Fruit fly (Drosophila melanogaster) whole organism, embryonic: ENCODE data around the gene JIL-1.

Source experiments
- Antp ChIP-seq: fragments of 200-800 bp; sonication (Bioruptor generic); optimal IDR thresholded peaks from 3 replicates; lab custom pipeline; 2016; ENCODE audit warnings: missing biosample characterization, missing genetic modification characterization
- CG11398 ChIP-seq: fragments of 200-800 bp; sonication (Bioruptor generic); optimal IDR thresholded peaks from 2 replicates; lab custom pipeline; 2016; ENCODE audit warnings: missing biosample characterization, missing genetic modification characterization
- CG11456 ChIP-seq: fragments of 200-800 bp; sonication (Bioruptor generic); IDR thresholded peaks from 3 replicates; pipeline ENCODE4 v1.3.6; 2022; ENCODE audit warnings: missing biosample characterization, missing genetic modification characterization
- CG12071 ChIP-seq: fragments of 200-800 bp; sonication (Bioruptor generic); optimal IDR thresholded peaks from 3 replicates; lab custom pipeline; 2018; ENCODE audit warnings: missing biosample characterization, mild to moderate bottlenecking, missing genetic modification characterization
- CG12219 ChIP-seq: fragments of 200-800 bp; sonication (Bioruptor generic); optimal IDR thresholded peaks from 3 replicates; lab custom pipeline; 2018; ENCODE audit warnings: missing biosample characterization, mild to moderate bottlenecking, missing genetic modification characterization
- CG14667 ChIP-seq: fragments of 200-800 bp; sonication (Bioruptor generic); IDR thresholded peaks from 2 replicates; pipeline ENCODE4 v1.3.6; 2022; ENCODE audit warnings: missing biosample characterization, missing genetic modification characterization
- CG15269 ChIP-seq: fragments of 200-800 bp; sonication (Bioruptor generic); optimal IDR thresholded peaks from 2 replicates; lab custom pipeline; 2018; ENCODE audit warnings: missing biosample characterization, mild to moderate bottlenecking, missing genetic modification characterization, moderate library complexity
- CG15479 ChIP-seq: fragments of 200-800 bp; sonication (Bioruptor generic); optimal IDR thresholded peaks from 3 replicates; lab custom pipeline; 2019; ENCODE audit warnings: missing biosample characterization, mild to moderate bottlenecking, missing genetic modification characterization, moderate library complexity
- CG16813 ChIP-seq: fragments of 200-800 bp; sonication (Bioruptor generic); IDR thresholded peaks from 3 replicates; pipeline ENCODE4 v1.3.6; 2022; ENCODE audit warnings: missing biosample characterization, missing genetic modification characterization; ENCODE audit not compliant: partially characterized antibody
- CG16815 ChIP-seq: fragments of 200-800 bp; sonication (Bioruptor generic); optimal IDR thresholded peaks from 3 replicates; lab custom pipeline; 2017; ENCODE audit warnings: missing biosample characterization, mild to moderate bottlenecking, missing genetic modification characterization
- CG17361 ChIP-seq: fragments of 200-800 bp; sonication (Bioruptor generic); IDR thresholded peaks from 3 replicates; pipeline ENCODE4 v1.3.6; 2022; ENCODE audit warnings: missing biosample characterization, missing genetic modification characterization
- CG18476 ChIP-seq: fragments of 200-800 bp; sonication (Bioruptor generic); optimal IDR thresholded peaks from 2 replicates; lab custom pipeline; 2016; ENCODE audit warnings: missing biosample characterization, mild to moderate bottlenecking, missing genetic modification characterization
- CG2120 ChIP-seq: fragments of 200-800 bp; sonication (Bioruptor generic); optimal IDR thresholded peaks from 3 replicates; lab custom pipeline; 2016; ENCODE audit warnings: missing biosample characterization, missing genetic modification characterization
- CG2712 ChIP-seq: fragments of 200-800 bp; optimal IDR thresholded peaks from 3 replicates; lab custom pipeline; 2019; ENCODE audit warnings: missing biosample characterization, mild to moderate bottlenecking, missing genetic modification characterization, moderate library complexity
- CG32767 ChIP-seq: fragments of 200-800 bp; sonication (Bioruptor generic); IDR thresholded peaks from 2 replicates; pipeline ENCODE4 v1.3.6; 2022; ENCODE audit warnings: missing biosample characterization, missing genetic modification characterization
- CG4282 ChIP-seq: fragments of 200-800 bp; sonication (Bioruptor generic); optimal IDR thresholded peaks from 2 replicates; lab custom pipeline; 2016; ENCODE audit warnings: missing biosample characterization, missing genetic modification characterization
- CG6175 ChIP-seq: fragments of 200-800 bp; sonication (Bioruptor generic); IDR thresholded peaks from 3 replicates; pipeline ENCODE4 v1.3.6; 2022; ENCODE audit warnings: missing biosample characterization, missing genetic modification characterization
- CG6254 ChIP-seq: fragments of 200-800 bp; sonication (Bioruptor generic); optimal IDR thresholded peaks from 3 replicates; lab custom pipeline; 2017; ENCODE audit warnings: mild to moderate bottlenecking, missing biosample characterization, missing genetic modification reagents, missing genetic modification characterization
- CG6813 ChIP-seq: fragments of 200-800 bp; sonication (Bioruptor generic); optimal IDR thresholded peaks from 2 replicates; lab custom pipeline; 2017; ENCODE audit warnings: missing biosample characterization, missing genetic modification characterization, mild to moderate bottlenecking, moderate library complexity, missing genetic modification reagents
- CG7839 ChIP-seq: fragments of 200-800 bp; sonication (Bioruptor generic); optimal IDR thresholded peaks from 3 replicates; lab custom pipeline; 2018; ENCODE audit warnings: missing biosample characterization, mild to moderate bottlenecking, missing genetic modification characterization, moderate library complexity
- Doc3 ChIP-seq: fragments of 200-800 bp; sonication (Bioruptor generic); IDR thresholded peaks from 3 replicates; pipeline ENCODE4 v1.3.6; 2022; ENCODE audit warnings: missing biosample characterization, missing genetic modification characterization; ENCODE audit not compliant: partially characterized antibody
- ERR ChIP-seq: fragments of 200-800 bp; sonication (Bioruptor generic); optimal IDR thresholded peaks from 2 replicates; lab custom pipeline; 2016; ENCODE audit warnings: missing biosample characterization, missing genetic modification characterization
- Ets97D ChIP-seq: fragments of 200-800 bp; sonication (Bioruptor generic); optimal IDR thresholded peaks from 3 replicates; lab custom pipeline; 2016; ENCODE audit warnings: missing biosample characterization, missing genetic modification characterization
- H2.0 ChIP-seq: fragments of 200-800 bp; sonication (Bioruptor generic); IDR thresholded peaks from 2 replicates; pipeline ENCODE4 v1.3.6; 2022; ENCODE audit warnings: missing biosample characterization, missing genetic modification characterization
- Hey ChIP-seq: fragments of 200-800 bp; sonication (Bioruptor generic); optimal IDR thresholded peaks from 3 replicates; lab custom pipeline; 2018; ENCODE audit warnings: missing biosample characterization, mild to moderate bottlenecking, missing genetic modification characterization
- HmgD ChIP-seq: fragments of 200-800 bp; sonication (Bioruptor generic); optimal IDR thresholded peaks from 3 replicates; lab custom pipeline; 2016; ENCODE audit warnings: missing biosample characterization, missing genetic modification characterization
- Hmr ChIP-seq: fragments of 200-800 bp; sonication (Bioruptor generic); optimal IDR thresholded peaks from 3 replicates; lab custom pipeline; 2017; ENCODE audit warnings: mild to moderate bottlenecking, missing biosample characterization, missing genetic modification reagents, missing genetic modification characterization
- Hr78 ChIP-seq, 2 experiments: fragments of 200-800 bp in 1 of 2; fragments of >200 bp in 1 of 2; sonication (Bioruptor generic) in 1 of 2; optimal IDR thresholded peaks; 2 replicates each; lab custom pipeline; 2017 to 2019; ENCODE audit warnings: missing biosample characterization in 2 of 2, missing genetic modification characterization in 2 of 2, mild to moderate bottlenecking in 1 of 2, moderate library complexity in 1 of 2
- Oaz ChIP-seq: fragments of 200-800 bp; sonication (Bioruptor generic); IDR thresholded peaks from 2 replicates; pipeline ENCODE4 v1.3.6; 2022; ENCODE audit warnings: missing biosample characterization, missing genetic modification characterization
- Ptx1 ChIP-seq: fragments of 200-800 bp; sonication (Bioruptor generic); IDR thresholded peaks from 2 replicates; pipeline ENCODE4 v1.3.6; 2022; ENCODE audit warnings: missing biosample characterization, missing genetic modification characterization
- Sry-δ ChIP-seq: fragments of 200-800 bp; sonication (Bioruptor generic); optimal IDR thresholded peaks from 2 replicates; lab custom pipeline; 2016; ENCODE audit warnings: missing biosample characterization, missing genetic modification characterization
- abd-A ChIP-seq: fragments of 200-800 bp; sonication (Bioruptor generic); optimal IDR thresholded peaks from 3 replicates; lab custom pipeline; 2019; ENCODE audit warnings: missing biosample characterization, mild to moderate bottlenecking, missing genetic modification characterization, moderate library complexity
- ap ChIP-seq: fragments of 200-800 bp; sonication (Bioruptor generic); IDR thresholded peaks from 2 replicates; pipeline ENCODE4 v1.3.6; 2022; ENCODE audit warnings: missing biosample characterization, missing genetic modification characterization
- ara ChIP-seq: fragments of 200-800 bp; sonication (Bioruptor generic); IDR thresholded peaks from 2 replicates; pipeline ENCODE4 v1.3.6; 2022; ENCODE audit warnings: missing biosample characterization, missing genetic modification characterization
- corto ChIP-seq: fragments of 200-800 bp; sonication (Bioruptor generic); optimal IDR thresholded peaks from 2 replicates; lab custom pipeline; 2016; ENCODE audit warnings: missing biosample characterization, mild to moderate bottlenecking, missing genetic modification characterization, moderate library complexity
- gcm2 ChIP-seq: fragments of 200-800 bp; sonication (Bioruptor generic); optimal IDR thresholded peaks from 2 replicates; lab custom pipeline; 2016; ENCODE audit warnings: missing biosample characterization, missing genetic modification characterization
- gfzf ChIP-seq: fragments of 200-800 bp; sonication (Bioruptor generic); optimal IDR thresholded peaks from 2 replicates; lab custom pipeline; 2016; ENCODE audit warnings: missing biosample characterization, mild to moderate bottlenecking, missing genetic modification characterization, moderate library complexity
- kay ChIP-seq: fragments of 200-800 bp; sonication (Bioruptor generic); optimal IDR thresholded peaks from 2 replicates; lab custom pipeline; 2016; ENCODE audit warnings: missing biosample characterization, missing genetic modification characterization
- lmd ChIP-seq: fragments of 200-800 bp; sonication (Bioruptor generic); IDR thresholded peaks from 2 replicates; pipeline ENCODE4 v1.3.6; 2022; ENCODE audit warnings: missing biosample characterization, missing genetic modification characterization
- lola ChIP-seq, 3 experiments: fragments of >200 bp in 2 of 3; fragments of 200-800 bp in 1 of 3; sonication (Bioruptor generic) in 1 of 3; optimal IDR thresholded peaks; 2 replicates each; lab custom pipeline; 2017 to 2019; ENCODE audit warnings: missing biosample characterization in 3 of 3, missing genetic modification characterization in 3 of 3, mild to moderate bottlenecking in 1 of 3, moderate library complexity in 1 of 3
- nom ChIP-seq: fragments of 200-800 bp; sonication (Bioruptor generic); optimal IDR thresholded peaks from 2 replicates; lab custom pipeline; 2017; ENCODE audit warnings: missing biosample characterization, missing genetic modification characterization, mild to moderate bottlenecking, moderate library complexity, missing genetic modification reagents
- prd ChIP-seq, 3 experiments: fragments of >200 bp in 2 of 3; fragments of 200-800 bp in 1 of 3; sonication (Bioruptor generic) in 1 of 3; optimal IDR thresholded peaks in 2 of 3; IDR thresholded peaks in 1 of 3; 2 replicates in 2 of 3; 3 replicates in 1 of 3; pipeline versions ENCODE4 v1.3.6 to Lab custom; 2017 to 2022; ENCODE audit warnings: missing biosample characterization in 1 of 3, missing genetic modification characterization in 1 of 3
- sug ChIP-seq: fragments of 200-800 bp; optimal IDR thresholded peaks from 2 replicates; lab custom pipeline; 2019; ENCODE audit warnings: missing biosample characterization, mild to moderate bottlenecking, missing genetic modification characterization, moderate library complexity
- toy ChIP-seq: fragments of 200-800 bp; sonication (Bioruptor generic); IDR thresholded peaks from 2 replicates; pipeline ENCODE4 v1.3.6; 2022; ENCODE audit warnings: missing biosample characterization, missing genetic modification characterization
- twi ChIP-seq: fragments of 200-800 bp; optimal IDR thresholded peaks from 2 replicates; lab custom pipeline; 2019; ENCODE audit warnings: missing biosample characterization, mild to moderate bottlenecking, missing genetic modification characterization, moderate library complexity
- unc-4 ChIP-seq: fragments of 200-800 bp; sonication (Bioruptor generic); IDR thresholded peaks from 2 replicates; pipeline ENCODE4 v1.3.6; 2022; ENCODE audit warnings: missing biosample characterization, missing genetic modification characterization; ENCODE audit not compliant: partially characterized antibody
- unpg ChIP-seq: fragments of 200-800 bp; sonication (Bioruptor generic); optimal IDR thresholded peaks from 3 replicates; lab custom pipeline; 2018; ENCODE audit warnings: missing biosample characterization, mild to moderate bottlenecking, missing genetic modification characterization, moderate library complexity
- zfh2 ChIP-seq: fragments of 200-800 bp; sonication (Bioruptor generic); optimal IDR thresholded peaks from 2 replicates; lab custom pipeline; 2016; ENCODE audit warnings: missing biosample characterization, missing genetic modification characterization

The JIL-1 gene

DNA sequence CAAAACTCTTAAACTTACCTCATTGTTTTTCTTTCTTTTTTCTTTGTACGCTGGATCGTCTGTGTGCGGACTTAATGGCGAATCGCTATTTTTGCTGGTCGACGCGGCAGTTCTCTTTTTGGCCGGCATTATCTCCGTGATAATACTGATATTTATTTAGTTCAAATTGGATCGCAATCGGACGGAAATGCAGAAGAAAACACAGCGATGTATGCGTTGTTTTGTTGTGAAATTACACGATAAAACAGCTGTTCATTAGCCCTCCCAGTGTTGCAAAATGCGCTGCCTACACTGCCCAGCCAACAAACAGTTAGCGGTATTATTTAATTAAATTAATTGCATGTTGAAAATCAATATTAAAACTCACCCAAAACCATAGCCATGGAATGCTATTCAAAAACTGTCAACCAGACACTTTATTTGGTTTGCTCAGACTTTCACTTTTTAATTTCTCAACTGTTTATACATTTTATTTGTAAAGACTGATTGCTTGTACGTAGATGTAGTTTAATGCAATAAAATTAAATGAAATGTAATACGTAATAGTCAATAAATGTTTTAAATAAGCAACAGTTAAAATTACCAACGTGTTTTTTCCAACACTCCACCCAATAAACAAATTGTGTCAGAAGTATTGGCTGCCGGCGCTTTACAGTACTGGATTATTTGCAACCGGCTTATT, 5.1 kb upstream of the JIL-1 start, which contains the start of the genes Irbp18 and APP-BP1 (continued):
- peak; percentile 86 for TF ChIP-seq lmd
- TF ChIP-seq CG6813 (GFP tag; lab: Kevin White, UChicago), result peak; percentile 83
- peak; percentile 23 for TF ChIP-seq gfzf (GFP tag; lab: Kevin White, UChicago)
- TF ChIP-seq CG2712 (tag; lab: Kevin White, UChicago), result peak; percentile 93
- TF ChIP-seq CG12219 (GFP tag; lab: Kevin White, UChicago), result peak; percentile 91
- TF ChIP-seq Sry-δ (GFP tag; lab: Kevin White, UChicago), result peak; percentile 60
- peak; percentile 85 for TF ChIP-seq CG32767 (GFP tag; lab: Robert Waterston, UW)
- peak; percentile 97 for TF ChIP-seq CG17361
- TF ChIP-seq CG15269 (tag; lab: Kevin White, UChicago), result peak; percentile 93
- peak; percentile 61; the same call in 1 of the 3 replicates for TF ChIP-seq CG6175
- peak; percentile 83 for TF ChIP-seq CG11398 (GFP tag; lab: Kevin White, UChicago)
- peak in 1 of 3 experiments; percentile 92 for TF ChIP-seq lola (GFP tag; optimal IDR thresholded peaks at IDR 0.05; lab: Kevin White, UChicago)
- TF ChIP-seq Antp (GFP tag; lab: Kevin White, UChicago), result peak; percentile 86
- TF ChIP-seq unc-4, result peak; percentile 32; the same call in 1 of the 2 replicates
- peak in 1 of 2 experiments; percentile 54 for TF ChIP-seq Hr78 (GFP tag; optimal IDR thresholded peaks at IDR 0.05; lab: Kevin White, UChicago)
- TF ChIP-seq CG18476 (GFP tag; lab: Kevin White, UChicago), result peak; percentile 96
- no peak for TF ChIP-seq abd-A (tag; lab: Kevin White, UChicago)
- TF ChIP-seq CG16813 (GFP tag; lab: Robert Waterston, UW), result no peak
- TF ChIP-seq zfh2, result peak; percentile 96
- TF ChIP-seq nom, result peak; percentile 76
- TF ChIP-seq CG2120, result peak; percentile 97
- peak; percentile 61 for TF ChIP-seq HmgD
- TF ChIP-seq unpg (GFP tag; lab: Kevin White, UChicago), result peak; percentile 93
- TF ChIP-seq Hey, result peak; percentile 69
- TF ChIP-seq Doc3 (GFP tag; lab: Robert Waterston, UW), result no peak
- peak; percentile 76 for TF ChIP-seq H2.0
- TF ChIP-seq prd (optimal IDR thresholded peaks at IDR 0.05; lab: Kevin White, UChicago), result no peak
- peak; percentile 89 for TF ChIP-seq prd (GFP tag; IDR thresholded peaks at IDR 0.05; lab: Robert Waterston, UW)
- TF ChIP-seq CG4282 (GFP tag; lab: Kevin White, UChicago), result peak; percentile 89
- peak; percentile 76 for TF ChIP-seq corto (GFP tag; lab: Kevin White, UChicago)
- TF ChIP-seq CG15479 (GFP tag; lab: Kevin White, UChicago), result peak; percentile 73
- TF ChIP-seq Oaz (GFP tag; lab: Robert Waterston, UW), result peak; percentile 70
- TF ChIP-seq CG16815 (GFP tag; lab: Kevin White, UChicago), result peak; percentile 93
- peak; percentile 83 for TF ChIP-seq CG12071 (GFP tag; lab: Kevin White, UChicago)
- peak; percentile 90 for TF ChIP-seq Ptx1
- TF ChIP-seq CG11456 (GFP tag; lab: Robert Waterston, UW), result peak; percentile 87
- TF ChIP-seq toy (GFP tag; lab: Robert Waterston, UW), result peak; percentile 54; the same call in 1 of the 2 replicates
- peak; percentile 67 for TF ChIP-seq ap (GFP tag; lab: Robert Waterston, UW)
- peak; percentile 66 for TF ChIP-seq CG14667 (GFP tag; lab: Robert Waterston, UW)
- peak; percentile 84 for TF ChIP-seq ara (GFP tag; lab: Robert Waterston, UW)
- peak; percentile 96 for TF ChIP-seq Hmr
- TF ChIP-seq kay (GFP tag; lab: Kevin White, UChicago), result peak; percentile 93
- TF ChIP-seq CG7839 (tag; lab: Kevin White, UChicago), result peak; percentile 94
- peak; percentile 86 for TF ChIP-seq gcm2
- TF ChIP-seq twi, result peak; percentile 77
- peak; percentile 88 for TF ChIP-seq ERR
- peak; percentile 89 for TF ChIP-seq sug (tag; lab: Kevin White, UChicago)
- TF ChIP-seq CG6254 (GFP tag; lab: Kevin White, UChicago), result peak; percentile 84
- peak; percentile 91 for TF ChIP-seq Ets97D (GFP tag; lab: Kevin White, UChicago)
